Worm (Caenorhabditis elegans): ENCODE measurements around the gene F42G2.5.

DNA sequence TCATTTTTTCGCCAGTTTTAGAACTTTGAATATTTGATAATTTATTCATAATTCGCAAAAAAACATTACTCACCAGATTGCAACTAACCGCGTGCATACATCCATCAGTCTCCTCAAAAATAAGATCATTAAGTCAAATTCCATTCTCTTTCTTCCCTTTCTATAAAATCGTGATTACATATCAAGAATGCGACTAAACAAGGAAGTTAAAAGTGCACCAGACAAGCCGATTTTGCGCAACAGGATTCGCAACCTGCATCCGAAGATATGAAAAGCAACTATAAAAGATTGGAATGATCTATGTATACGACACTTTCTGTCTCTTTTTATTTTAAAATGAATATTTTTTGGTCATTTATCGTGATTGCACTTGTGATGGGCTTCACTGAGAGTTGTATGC is 48.8 kb downstream of the F42G2.5 start, which contains the start of gene hpo-25:
- TF ChIP-seq nhr-120 (GFP tag; IDR thresholded peaks at IDR 0.05) (no peak), nfya-1 (tag; optimal IDR thresholded peaks at IDR 0.05; ENCODE audit: borderline replicate concordance, insufficient read depth) (no peak), K12H6.12 (tag; optimal IDR thresholded peaks at IDR 0.05) (no peak), hrde-1 (tag; optimal IDR thresholded peaks at IDR 0.05; ENCODE audit: borderline replicate concordance) (no peak), nfya-2 (GFP tag; IDR thresholded peaks at IDR 0.05) (no peak), nhr-27 (tag; optimal IDR thresholded peaks at IDR 0.05) (no peak), F10E7.11 (tag; optimal IDR thresholded peaks at IDR 0.05) (no peak), snpc-4 (GFP tag; optimal IDR thresholded peaks at IDR 0.05) (no peak), snpc-4 (tag; optimal IDR thresholded peaks at IDR 0.05) (no peak), unc-62 (GFP tag; optimal IDR thresholded peaks at IDR 0.05) (no peak), gei-17 (GFP tag; optimal IDR thresholded peaks at IDR 0.05) (no peak), mes-4 (tag; optimal IDR thresholded peaks at IDR 0.05) (no peak)
